Worm (Caenorhabditis elegans): ENCODE data around the gene siah-1.

siah-1 gene

ce11 chrIV:3783910-3784309 is 40.1 kb downstream of the siah-1 start, which contains the start of gene glct-6:
glct-6 (plus strand) TSS chrIV:3784210.
- TF ChIP-seq cog-1 (tag; optimal IDR thresholded peaks at IDR 0.05) (no peak), klf-2 (GFP tag; conservative IDR thresholded peaks at IDR 0.05) (no peak), ref-1 (GFP tag; conservative IDR thresholded peaks at IDR 0.05) (no peak), T22C8.4 (GFP tag; IDR thresholded peaks at IDR 0.05) (no peak), tab-1 (GFP tag; IDR thresholded peaks at IDR 0.05) (no peak), ztf-23 (GFP tag; IDR thresholded peaks at IDR 0.05) (no peak), flt-1 (GFP tag; IDR thresholded peaks at IDR 0.05) (no peak), med-1 (GFP tag; optimal IDR thresholded peaks at IDR 0.05; ENCODE audit: insufficient read depth) (no peak), ztf-29 (GFP tag; IDR thresholded peaks at IDR 0.05) (no peak)

- no peak for TF ChIP-seq ztf-23 (GFP tag; IDR thresholded peaks at IDR 0.05)
- no peak for TF ChIP-seq tab-1 (GFP tag; IDR thresholded peaks at IDR 0.05)
- no peak for TF ChIP-seq ref-1 (GFP tag; conservative IDR thresholded peaks at IDR 0.05)
- no peak for TF ChIP-seq ztf-29 (GFP tag; IDR thresholded peaks at IDR 0.05)
- TF ChIP-seq cog-1 (tag; optimal IDR thresholded peaks at IDR 0.05): no peak
- TF ChIP-seq flt-1 (GFP tag; IDR thresholded peaks at IDR 0.05): no peak
- no peak for TF ChIP-seq med-1 (GFP tag; optimal IDR thresholded peaks at IDR 0.05; ENCODE audit: insufficient read depth)
- TF ChIP-seq klf-2 (GFP tag; conservative IDR thresholded peaks at IDR 0.05): no peak
- TF ChIP-seq T22C8.4 (GFP tag; IDR thresholded peaks at IDR 0.05): no peak
These were observed 50.6 kb downstream of the siah-1 start, which contains the start of gene K09B3.1 for ce11 chrIV:3794437-3794836. K09B3.1 (plus strand) TSS chrIV:3794737.

Measured in whole organism, midembryonic.